Worm (Caenorhabditis elegans) whole organism, young adult: Measurements from ENCODE around the gene nuaf-3.
A peak's percentile ranks its signal among the peaks of the same experiment; 100 is the strongest.

ENCODE experiments used
- B0019.2 ChIP-seq: fragments of 200-800 bp; sonication (Bioruptor generic); conservative IDR thresholded peaks from 2 replicates; pipeline ENCODE4 v1.3.6; 2022; ENCODE audit warnings: missing genetic modification reagents, missing genetic modification characterization, missing compliant biosample characterization
- C06A6.2 ChIP-seq: fragments of 200-800 bp; sonication (Bioruptor generic); conservative IDR thresholded peaks from 2 replicates; pipeline ENCODE4 v1.3.6; 2022; ENCODE audit warnings: missing genetic modification characterization, missing compliant biosample characterization
- F10E7.11 ChIP-seq: sonication (generic microtip); optimal IDR thresholded peaks from 2 replicates; lab custom pipeline; 2017; ENCODE audit warnings: mild to moderate bottlenecking, missing genetic modification characterization, moderate library complexity, missing compliant biosample characterization
- F23B12.7 ChIP-seq: sonication (generic microtip); optimal IDR thresholded peaks from 2 replicates; lab custom pipeline; 2017; ENCODE audit warnings: missing genetic modification characterization, mild to moderate bottlenecking, missing compliant biosample characterization, antibody characterized with exemption, moderate library complexity; ENCODE audit not compliant: insufficient read depth
- F33H1.4 ChIP-seq: fragments of 200-800 bp; sonication (Bioruptor generic); IDR thresholded peaks from 2 replicates; pipeline ENCODE4 v1.3.6; 2022; ENCODE audit warnings: missing genetic modification reagents, missing genetic modification characterization, missing compliant biosample characterization
- F37B4.10 ChIP-seq: fragments of 200-800 bp; sonication (Bioruptor generic); IDR thresholded peaks from 2 replicates; pipeline ENCODE4 v1.3.6; 2022; ENCODE audit warnings: missing genetic modification characterization, missing compliant biosample characterization
- F39B2.1 ChIP-seq: fragments of 200-800 bp; sonication (Bioruptor generic); IDR thresholded peaks from 2 replicates; pipeline ENCODE4 v1.3.6; 2022; ENCODE audit warnings: missing genetic modification reagents, missing genetic modification characterization, missing compliant biosample characterization
- aptf-2 ChIP-seq: fragments of 200-800 bp; sonication (Bioruptor generic); conservative IDR thresholded peaks from 2 replicates; pipeline ENCODE4 v1.3.6; 2022; ENCODE audit warnings: missing genetic modification reagents, missing genetic modification characterization, missing compliant biosample characterization
- bed-1 ChIP-seq: fragments of 200-800 bp; sonication (Bioruptor generic); IDR thresholded peaks from 2 replicates; pipeline ENCODE4 v1.3.6; 2022; ENCODE audit warnings: missing genetic modification reagents, missing genetic modification characterization, missing compliant biosample characterization
- bed-2 ChIP-seq: fragments of 200-800 bp; sonication (Bioruptor generic); IDR thresholded peaks from 2 replicates; pipeline ENCODE4 v1.3.6; 2022; ENCODE audit warnings: missing genetic modification reagents, missing genetic modification characterization, missing compliant biosample characterization
- cebp-1 ChIP-seq, 2 experiments: fragments of 200-800 bp in 1 of 2; sonication (Bioruptor generic) in 1 of 2; sonication (generic microtip) in 1 of 2; IDR thresholded peaks in 1 of 2; optimal IDR thresholded peaks in 1 of 2; 2 replicates each; pipeline versions ENCODE4 v1.3.6 to Lab custom; 2017 to 2022; ENCODE audit warnings: missing compliant biosample characterization in 2 of 2, missing genetic modification characterization in 2 of 2, mild to moderate bottlenecking in 1 of 2, missing genetic modification reagents in 1 of 2, moderate library complexity in 1 of 2
- cebp-2 ChIP-seq: fragments of 200-800 bp; sonication (Bioruptor generic); IDR thresholded peaks from 2 replicates; pipeline ENCODE4 v1.3.6; 2022; ENCODE audit warnings: missing genetic modification characterization, missing compliant biosample characterization
- ceh-100 ChIP-seq: fragments of 200-800 bp; sonication (Bioruptor generic); IDR thresholded peaks from 2 replicates; pipeline ENCODE4 v1.3.6; 2022; ENCODE audit warnings: missing genetic modification reagents, missing genetic modification characterization, missing compliant biosample characterization
- chd-7 ChIP-seq: sonication (generic microtip); optimal IDR thresholded peaks from 2 replicates; lab custom pipeline; 2016; ENCODE audit warnings: mild to moderate bottlenecking, missing genetic modification characterization, moderate library complexity, missing compliant biosample characterization
- dpl-1 ChIP-seq: fragments of 150-350 bp; optimal IDR thresholded peaks from 2 replicates; lab custom pipeline; 2014; ENCODE audit warnings: missing biosample characterization, missing genetic modification reagents, missing genetic modification characterization
- efl-1 ChIP-seq: fragments of 150-350 bp; optimal IDR thresholded peaks from 2 replicates; lab custom pipeline; 2014; ENCODE audit warnings: missing biosample characterization, missing genetic modification reagents, missing genetic modification characterization
- egl-18 ChIP-seq: fragments of 200-800 bp; sonication (Bioruptor generic); IDR thresholded peaks from 2 replicates; pipeline ENCODE4 v1.3.6; 2022; ENCODE audit warnings: missing genetic modification reagents, missing genetic modification characterization, missing compliant biosample characterization
- ekl-4 ChIP-seq: fragments of 200-800 bp; sonication (Bioruptor generic); IDR thresholded peaks from 2 replicates; pipeline ENCODE4 v1.3.6; 2022; ENCODE audit warnings: missing genetic modification reagents, missing genetic modification characterization, missing compliant biosample characterization
- fkh-3 ChIP-seq: sonication (generic microtip); optimal IDR thresholded peaks from 2 replicates; lab custom pipeline; 2016; ENCODE audit warnings: mild to moderate bottlenecking, missing genetic modification characterization, missing compliant biosample characterization
- him-1 ChIP-seq: sonication (generic microtip); optimal IDR thresholded peaks from 2 replicates; lab custom pipeline; 2016; ENCODE audit warnings: missing genotype, missing genetic modification reagents, missing genetic modification characterization, missing compliant biosample characterization
- hlh-12 ChIP-seq: sonication (generic microtip); optimal IDR thresholded peaks from 2 replicates; lab custom pipeline; 2016; ENCODE audit warnings: missing genetic modification characterization, missing compliant biosample characterization
- hrde-1 ChIP-seq: sonication (generic microtip); optimal IDR thresholded peaks from 2 replicates; lab custom pipeline; 2016; ENCODE audit warnings: missing genetic modification characterization, mild to moderate bottlenecking, missing compliant biosample characterization, moderate library complexity, missing genotype, missing genetic modification reagents, borderline replicate concordance
- lag-1 ChIP-seq: fragments of 200-800 bp; sonication (Bioruptor generic); IDR thresholded peaks from 2 replicates; pipeline ENCODE4 v1.3.6; 2022; ENCODE audit warnings: missing genetic modification reagents, missing genetic modification characterization, missing compliant biosample characterization
- let-607 ChIP-seq, 2 experiments: fragments of 200-800 bp in 1 of 2; sonication (Bioruptor generic) in 1 of 2; sonication (generic microtip) in 1 of 2; optimal IDR thresholded peaks; 2 replicates each; lab custom pipeline; 2016 to 2018; ENCODE audit warnings: mild to moderate bottlenecking in 2 of 2, missing compliant biosample characterization in 2 of 2, missing genetic modification characterization in 2 of 2, moderate library complexity in 2 of 2, missing genotype in 1 of 2
- lin-35 ChIP-seq, 3 experiments: fragments of 150-350 bp in 2 of 3; sonication (generic microtip) in 1 of 3; optimal IDR thresholded peaks; 2 replicates each; lab custom pipeline; 2014 to 2018; ENCODE audit warnings: missing biosample characterization in 3 of 3, missing genetic modification characterization in 3 of 3, missing genetic modification reagents in 3 of 3
- lin-54 ChIP-seq: fragments of 200-800 bp; sonication (Bioruptor generic); optimal IDR thresholded peaks from 2 replicates; lab custom pipeline; 2018; ENCODE audit warnings: mild to moderate bottlenecking, missing genetic modification characterization, missing compliant biosample characterization
- lsl-1 ChIP-seq: fragments of 200-800 bp; sonication (Bioruptor generic); optimal IDR thresholded peaks from 2 replicates; lab custom pipeline; 2018; ENCODE audit warnings: mild to moderate bottlenecking, missing genetic modification characterization, moderate library complexity, missing compliant biosample characterization
- madf-10 ChIP-seq: sonication (generic microtip); optimal IDR thresholded peaks from 2 replicates; lab custom pipeline; 2016; ENCODE audit warnings: mild to moderate bottlenecking, missing genetic modification characterization, missing compliant biosample characterization
- madf-8 ChIP-seq: fragments of 200-800 bp; sonication (Bioruptor generic); conservative IDR thresholded peaks from 2 replicates; pipeline ENCODE4 v1.3.6; 2022; ENCODE audit warnings: missing genetic modification reagents, missing genetic modification characterization, missing compliant biosample characterization
- mel-28 ChIP-seq: sonication (generic microtip); optimal IDR thresholded peaks from 2 replicates; lab custom pipeline; 2016; ENCODE audit warnings: borderline replicate concordance, mild to moderate bottlenecking, missing genetic modification characterization, missing compliant biosample characterization
- mes-4 ChIP-seq: sonication (generic microtip); optimal IDR thresholded peaks from 2 replicates; lab custom pipeline; 2016; ENCODE audit warnings: missing genotype, missing genetic modification characterization, missing compliant biosample characterization
- nfya-1 ChIP-seq: sonication (generic microtip); optimal IDR thresholded peaks from 2 replicates; lab custom pipeline; 2017; ENCODE audit warnings: antibody characterized with exemption, missing compliant biosample characterization, missing genetic modification characterization, borderline replicate concordance; ENCODE audit not compliant: insufficient read depth
- nfyb-1 ChIP-seq: fragments of 200-800 bp; sonication (Bioruptor generic); IDR thresholded peaks from 2 replicates; pipeline ENCODE4 v1.3.6; 2022; ENCODE audit warnings: missing genetic modification reagents, missing genetic modification characterization, missing compliant biosample characterization
- nhr-80 ChIP-seq: sonication (generic microtip); optimal IDR thresholded peaks from 2 replicates; lab custom pipeline; 2016; ENCODE audit warnings: missing genetic modification characterization, missing compliant biosample characterization
- pha-4 ChIP-seq: fragments of 150-350 bp; sonication (generic microtip); optimal IDR thresholded peaks from 2 replicates; lab custom pipeline; 2014; ENCODE audit warnings: missing biosample characterization, missing genetic modification reagents, missing genetic modification characterization
- rcor-1 ChIP-seq: fragments of 200-800 bp; sonication (Bioruptor generic); IDR thresholded peaks from 2 replicates; pipeline ENCODE4 v1.3.6; 2022; ENCODE audit warnings: missing genetic modification reagents, missing genetic modification characterization, missing compliant biosample characterization
- snpc-4 ChIP-seq, 5 experiments: fragments of 150-350 bp in 1 of 5; sonication (generic microtip) in 4 of 5; optimal IDR thresholded peaks; 2 replicates each; lab custom pipeline; 2014 to 2018; ENCODE audit warnings: missing genetic modification characterization in 5 of 5, missing biosample characterization in 3 of 5, antibody characterized with exemption in 2 of 5, mild to moderate bottlenecking in 2 of 5, missing compliant biosample characterization in 2 of 5, missing genotype in 2 of 5, moderate library complexity in 2 of 5, missing genetic modification reagents in 1 of 5
- sptf-2 ChIP-seq: fragments of 200-800 bp; sonication (Bioruptor generic); optimal IDR thresholded peaks from 2 replicates; lab custom pipeline; 2018; ENCODE audit warnings: mild to moderate bottlenecking, missing genetic modification characterization, missing compliant biosample characterization
- unc-130 ChIP-seq: sonication (generic microtip); optimal IDR thresholded peaks from 2 replicates; lab custom pipeline; 2016; ENCODE audit warnings: missing genetic modification reagents, missing genetic modification characterization, missing compliant biosample characterization
- zfh-2 ChIP-seq: fragments of 200-800 bp; sonication (Bioruptor generic); conservative IDR thresholded peaks from 2 replicates; pipeline ENCODE4 v1.3.6; 2022; ENCODE audit warnings: missing genetic modification reagents, missing genetic modification characterization, missing compliant biosample characterization
- ztf-18 ChIP-seq: sonication (generic microtip); optimal IDR thresholded peaks from 2 replicates; lab custom pipeline; 2016; ENCODE audit warnings: missing genotype, mild to moderate bottlenecking, missing genetic modification characterization, missing compliant biosample characterization
- ztf-22 ChIP-seq: fragments of 200-800 bp; sonication (Bioruptor generic); optimal IDR thresholded peaks from 2 replicates; lab custom pipeline; 2018; ENCODE audit warnings: mild to moderate bottlenecking, missing genetic modification characterization, moderate library complexity, missing compliant biosample characterization

The nuaf-3 gene

ce11 chrIV:11183991-11184390 lies at the start of gene nuaf-3:
nuaf-3 (plus strand) TSS chrIV:11184291.
- TF ChIP-seq egl-18 (GFP tag; lab: Robert Waterston, UW): no peak
- no peak for TF ChIP-seq cebp-1 (GFP tag; IDR thresholded peaks at IDR 0.05; lab: Robert Waterston, UW)
- TF ChIP-seq cebp-1 (tag; optimal IDR thresholded peaks at IDR 0.05; lab: Kevin White, UChicago): peak; percentile 0
- TF ChIP-seq, all 124 proteins: peak for 1

DNA sequence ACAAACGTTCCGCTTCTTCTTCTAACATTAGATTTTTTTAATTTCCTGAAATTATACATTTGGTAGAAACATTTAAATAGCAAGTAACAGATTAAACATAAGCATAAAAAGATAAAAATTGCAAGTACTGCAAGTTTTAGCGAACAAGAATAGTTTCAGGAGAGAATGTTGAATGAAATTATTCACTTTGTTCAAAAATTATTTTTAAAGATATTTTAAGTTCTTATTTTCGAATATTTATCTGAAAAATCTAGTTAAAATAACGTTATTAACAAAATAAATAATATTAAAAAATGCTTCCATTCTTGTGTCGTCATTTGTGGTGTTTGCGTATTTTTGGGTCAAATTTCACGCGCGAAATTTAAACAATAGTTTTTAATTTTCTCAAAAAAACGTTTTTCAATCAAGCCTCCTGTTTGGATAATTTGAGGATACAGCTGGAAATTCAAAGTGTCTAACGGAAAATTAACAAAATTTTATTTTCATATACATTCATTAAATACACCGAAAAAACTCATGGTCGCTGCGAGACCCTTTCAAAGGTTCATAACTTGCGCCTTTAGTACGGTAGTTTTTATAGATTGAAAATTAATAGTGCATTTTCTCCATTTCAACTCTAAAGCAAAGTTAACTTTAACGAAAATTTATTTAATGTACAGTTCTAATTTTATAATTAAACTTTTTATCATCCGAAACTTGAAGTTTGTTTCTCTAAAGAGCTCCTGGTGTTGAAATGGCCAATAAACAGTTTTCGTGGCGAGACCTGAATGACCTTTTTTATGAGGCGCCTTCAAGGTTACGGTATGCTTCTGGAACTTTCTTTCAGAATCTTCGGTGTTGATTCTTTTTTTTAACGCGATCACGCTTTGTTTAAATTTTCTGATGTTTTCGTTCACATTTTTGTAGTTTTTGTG lies 41.5 kb upstream of the nuaf-3 start, which contains the start of gene skih-2:
skih-2 (minus strand) TSS at position 51 of the 914 bp plus-strand sequence.
- no peak for TF ChIP-seq fkh-3 (tag; lab: Kevin White, UChicago)
- TF ChIP-seq bed-2 (GFP tag; lab: Robert Waterston, UW): no peak
- TF ChIP-seq zfh-2: no peak
- no peak for TF ChIP-seq egl-18 (GFP tag; lab: Robert Waterston, UW)
- TF ChIP-seq lin-54: peak; percentile 75
- TF ChIP-seq mes-4 (tag; lab: Kevin White, UChicago): no peak
- TF ChIP-seq aptf-2: no peak
- TF ChIP-seq hrde-1 (tag; lab: Kevin White, UChicago): no peak
- TF ChIP-seq ekl-4 (GFP tag; lab: Robert Waterston, UW): 0 out of 2 replicates have a peak, but pooled peaks have one; percentile 15
- TF ChIP-seq nhr-80 (tag; lab: Kevin White, UChicago): no peak
- no peak for TF ChIP-seq chd-7 (tag; lab: Kevin White, UChicago)
- TF ChIP-seq ceh-100 (GFP tag; lab: Robert Waterston, UW): peak; percentile 44
- TF ChIP-seq bed-1: no peak
- peak; percentile 16 for TF ChIP-seq unc-130 (GFP tag; lab: Kevin White, UChicago)
- TF ChIP-seq F39B2.1: no peak
- no peak for TF ChIP-seq let-607 (tag; optimal IDR thresholded peaks at IDR 0.05; lab: Kevin White, UChicago)
- no peak for TF ChIP-seq nfya-1 (tag; lab: Kevin White, UChicago)
- TF ChIP-seq madf-10 (tag; lab: Kevin White, UChicago): no peak
- TF ChIP-seq ztf-22 (GFP tag; lab: Kevin White, UChicago): no peak
- TF ChIP-seq F10E7.11: no peak
- no peak for TF ChIP-seq F23B12.7 (tag; lab: Kevin White, UChicago)
- TF ChIP-seq F37B4.10 (GFP tag; lab: Robert Waterston, UW): no peak
- TF ChIP-seq nfyb-1 (GFP tag; lab: Robert Waterston, UW): peak; percentile 45; the same call in 1 of the 2 replicates
- no peak for TF ChIP-seq mel-28 (tag; lab: Kevin White, UChicago)
- no peak for TF ChIP-seq ztf-18 (tag; lab: Kevin White, UChicago)
- peak; percentile 72 for TF ChIP-seq efl-1
- TF ChIP-seq dpl-1: peak; percentile 70
- TF ChIP-seq sptf-2 (GFP tag; lab: Kevin White, UChicago): no peak
- no peak for TF ChIP-seq pha-4
- TF ChIP-seq madf-8: peak; percentile 78
- peak; percentile 30; the same call in 1 of the 2 replicates for TF ChIP-seq rcor-1 (GFP tag; lab: Robert Waterston, UW)
- no peak for TF ChIP-seq B0019.2
- TF ChIP-seq hlh-12: no peak
- no peak for TF ChIP-seq cebp-2 (GFP tag; lab: Robert Waterston, UW)
- peak; percentile 89 for TF ChIP-seq F33H1.4 (GFP tag; lab: Robert Waterston, UW)
- no peak for TF ChIP-seq C06A6.2 (GFP tag; lab: Robert Waterston, UW)
- TF ChIP-seq lin-35 (GFP tag; optimal IDR thresholded peaks at IDR 0.05; lab: Kevin White, UChicago): peak in 1 of 3 experiments; percentile 81
- no peak for TF ChIP-seq snpc-4 (GFP tag; optimal IDR thresholded peaks at IDR 0.05; lab: Kevin White, UChicago)
- TF ChIP-seq snpc-4 (tag; optimal IDR thresholded peaks at IDR 0.05; lab: Kevin White, UChicago): peak in 2 of 4 experiments; percentile 16 to 20
- TF ChIP-seq lsl-1 (GFP tag; lab: Kevin White, UChicago): peak; percentile 93
- peak; percentile 2 for TF ChIP-seq him-1 (tag; lab: Kevin White, UChicago)
- TF ChIP-seq lag-1 (GFP tag; lab: Robert Waterston, UW): no peak
